Fruit fly (Drosophila melanogaster) whole organism, embryonic: ENCODE data around the gene VhaM9.7-b.

ENCODE experiments used
- Adf1 ChIP-seq: fragments of 200-800 bp; sonication (Bioruptor generic); IDR thresholded peaks from 2 replicates; pipeline ENCODE4 v1.3.6; 2022; ENCODE audit warnings: missing biosample characterization, missing genetic modification characterization
- CG12219 ChIP-seq: fragments of 200-800 bp; sonication (Bioruptor generic); optimal IDR thresholded peaks from 3 replicates; lab custom pipeline; 2018; ENCODE audit warnings: missing biosample characterization, mild to moderate bottlenecking, missing genetic modification characterization
- CG14860 ChIP-seq: fragments of 200-800 bp; sonication (Bioruptor generic); IDR thresholded peaks from 3 replicates; pipeline ENCODE4 v1.3.6; 2022; ENCODE audit warnings: missing biosample characterization, missing genetic modification characterization; ENCODE audit not compliant: partially characterized antibody
- CG15073 ChIP-seq: fragments of 200-800 bp; sonication (Bioruptor generic); optimal IDR thresholded peaks from 2 replicates; lab custom pipeline; 2016; ENCODE audit warnings: missing biosample characterization, missing genetic modification characterization
- CG15601 ChIP-seq: fragments of 200-800 bp; sonication (Bioruptor generic); optimal IDR thresholded peaks from 3 replicates; lab custom pipeline; 2019; ENCODE audit warnings: missing biosample characterization, mild to moderate bottlenecking, missing genetic modification characterization, moderate library complexity
- CG1647 ChIP-seq: fragments of 200-800 bp; sonication (Bioruptor generic); optimal IDR thresholded peaks from 3 replicates; lab custom pipeline; 2016; ENCODE audit warnings: missing biosample characterization, missing genetic modification characterization
- CG17328 ChIP-seq: fragments of 200-800 bp; sonication (Bioruptor generic); IDR thresholded peaks from 2 replicates; pipeline ENCODE4 v1.3.6; 2022; ENCODE audit warnings: missing biosample characterization, missing genetic modification characterization
- CG17359 ChIP-seq: fragments of 200-800 bp; sonication (Bioruptor generic); optimal IDR thresholded peaks from 3 replicates; lab custom pipeline; 2018; ENCODE audit warnings: missing biosample characterization, mild to moderate bottlenecking, missing genetic modification characterization, moderate library complexity
- CG1832 ChIP-seq: fragments of 200-800 bp; sonication (Bioruptor generic); optimal IDR thresholded peaks from 2 replicates; lab custom pipeline; 2017; ENCODE audit warnings: missing biosample characterization, mild to moderate bottlenecking, missing genetic modification characterization, inconsistent platforms
- CG18619 ChIP-seq: fragments of 200-800 bp; sonication (Bioruptor generic); optimal IDR thresholded peaks from 3 replicates; lab custom pipeline; 2017; ENCODE audit warnings: missing biosample characterization, mild to moderate bottlenecking, missing genetic modification characterization
- CG2678 ChIP-seq: fragments of 200-800 bp; sonication (Bioruptor generic); optimal IDR thresholded peaks from 3 replicates; lab custom pipeline; 2019; ENCODE audit warnings: missing biosample characterization, mild to moderate bottlenecking, missing genetic modification characterization, moderate library complexity
- CG30403 ChIP-seq: fragments of 200-800 bp; sonication (Bioruptor generic); optimal IDR thresholded peaks from 3 replicates; lab custom pipeline; 2016; ENCODE audit warnings: missing biosample characterization, missing genetic modification characterization
- CG33557 ChIP-seq: fragments of 200-800 bp; sonication (Bioruptor generic); optimal IDR thresholded peaks from 2 replicates; lab custom pipeline; 2019; ENCODE audit warnings: missing biosample characterization, mild to moderate bottlenecking, missing genetic modification characterization, moderate library complexity
- CG5245 ChIP-seq: fragments of 200-800 bp; sonication (Bioruptor generic); optimal IDR thresholded peaks from 3 replicates; lab custom pipeline; 2016; ENCODE audit warnings: missing biosample characterization, missing genetic modification characterization
- CG6175 ChIP-seq: fragments of 200-800 bp; sonication (Bioruptor generic); IDR thresholded peaks from 3 replicates; pipeline ENCODE4 v1.3.6; 2022; ENCODE audit warnings: missing biosample characterization, missing genetic modification characterization
- CG8765 ChIP-seq: fragments of 200-800 bp; sonication (Bioruptor generic); IDR thresholded peaks from 2 replicates; pipeline ENCODE4 v1.3.6; 2022; ENCODE audit warnings: missing biosample characterization, missing genetic modification characterization
- CG9609 ChIP-seq: fragments of 200-800 bp; sonication (Bioruptor generic); optimal IDR thresholded peaks from 3 replicates; lab custom pipeline; 2016; ENCODE audit warnings: missing biosample characterization, missing genetic modification characterization
- Camta ChIP-seq: fragments of 200-800 bp; sonication (Bioruptor generic); optimal IDR thresholded peaks from 2 replicates; lab custom pipeline; 2016; ENCODE audit warnings: missing biosample characterization, missing genetic modification characterization
- Dip3 ChIP-seq: fragments of 200-800 bp; sonication (Bioruptor generic); optimal IDR thresholded peaks from 3 replicates; lab custom pipeline; 2016; ENCODE audit warnings: missing biosample characterization, missing genetic modification characterization
- Elba2 ChIP-seq: fragments of 200-800 bp; sonication (Bioruptor generic); optimal IDR thresholded peaks from 3 replicates; lab custom pipeline; 2016; ENCODE audit warnings: missing biosample characterization, missing genetic modification characterization
- Ets97D ChIP-seq: fragments of 200-800 bp; sonication (Bioruptor generic); optimal IDR thresholded peaks from 3 replicates; lab custom pipeline; 2016; ENCODE audit warnings: missing biosample characterization, missing genetic modification characterization
- Hr3 ChIP-seq: fragments of 200-800 bp; sonication (Bioruptor generic); optimal IDR thresholded peaks from 3 replicates; lab custom pipeline; 2016; ENCODE audit warnings: missing biosample characterization, missing genetic modification characterization
- Lpt ChIP-seq: fragments of >200 bp; optimal IDR thresholded peaks from 2 replicates; lab custom pipeline; 2018; ENCODE audit warnings: missing biosample characterization, missing genetic modification characterization
- Nf-YB ChIP-seq: fragments of 200-800 bp; sonication (Bioruptor generic); optimal IDR thresholded peaks from 3 replicates; lab custom pipeline; 2019; ENCODE audit warnings: missing biosample characterization, mild to moderate bottlenecking, missing genetic modification characterization, moderate library complexity
- PHDP ChIP-seq: fragments of 200-800 bp; sonication (Bioruptor generic); optimal IDR thresholded peaks from 3 replicates; lab custom pipeline; 2018; ENCODE audit warnings: missing biosample characterization, mild to moderate bottlenecking, missing genetic modification characterization, moderate library complexity
- Rfx ChIP-seq: fragments of 200-800 bp; sonication (Bioruptor generic); IDR thresholded peaks from 2 replicates; pipeline ENCODE4 v1.3.6; 2022; ENCODE audit warnings: missing biosample characterization, missing genetic modification characterization
- Scr ChIP-seq: fragments of 200-800 bp; sonication (Bioruptor generic); IDR thresholded peaks from 2 replicates; pipeline ENCODE4 v1.3.6; 2022; ENCODE audit warnings: missing biosample characterization, missing genetic modification characterization; ENCODE audit not compliant: partially characterized antibody
- Sin3A ChIP-seq: fragments of >200 bp; optimal IDR thresholded peaks from 2 replicates; lab custom pipeline; 2018
- Sox100B ChIP-seq: fragments of 200-800 bp; sonication (Bioruptor generic); optimal IDR thresholded peaks from 3 replicates; lab custom pipeline; 2018; ENCODE audit warnings: missing biosample characterization, mild to moderate bottlenecking, missing genetic modification characterization
- Trl ChIP-seq, 3 experiments: fragments of >200 bp in 2 of 3; fragments of 200-800 bp in 1 of 3; sonication (Bioruptor generic) in 1 of 3; optimal IDR thresholded peaks; 2 replicates in 1 of 3; 3 replicates in 2 of 3; lab custom pipeline; 2016 to 2017; ENCODE audit warnings: missing biosample characterization in 1 of 3, missing genetic modification characterization in 1 of 3
- aop ChIP-seq: fragments of 200-800 bp; sonication (Bioruptor generic); IDR thresholded peaks from 2 replicates; pipeline ENCODE4 v1.3.6; 2022; ENCODE audit warnings: missing biosample characterization, missing genetic modification characterization
- ash1 ChIP-seq: fragments of 200-800 bp; sonication (Bioruptor generic); optimal IDR thresholded peaks from 2 replicates; lab custom pipeline; 2018; ENCODE audit warnings: missing biosample characterization, mild to moderate bottlenecking, missing genetic modification characterization
- az2 ChIP-seq: fragments of 200-800 bp; sonication (Bioruptor generic); optimal IDR thresholded peaks from 3 replicates; lab custom pipeline; 2016; ENCODE audit warnings: missing biosample characterization, missing genetic modification characterization
- bsh ChIP-seq, 2 experiments: fragments of 200-800 bp; sonication (Bioruptor generic); optimal IDR thresholded peaks; 2 replicates each; lab custom pipeline; 2017 to 2018; ENCODE audit warnings: mild to moderate bottlenecking in 2 of 2, missing biosample characterization in 2 of 2, missing genetic modification characterization in 2 of 2, moderate library complexity in 1 of 2
- chinmo ChIP-seq: fragments of 200-800 bp; sonication (Bioruptor generic); IDR thresholded peaks from 4 replicates; pipeline ENCODE4 v1.3.6; 2022; ENCODE audit warnings: missing biosample characterization, missing genetic modification characterization; ENCODE audit not compliant: partially characterized antibody
- dati ChIP-seq: fragments of 200-800 bp; sonication (Bioruptor generic); IDR thresholded peaks from 2 replicates; pipeline ENCODE4 v1.3.6; 2022; ENCODE audit warnings: missing biosample characterization, missing genetic modification characterization
- gcm ChIP-seq: fragments of 200-800 bp; sonication (Bioruptor generic); optimal IDR thresholded peaks from 2 replicates; lab custom pipeline; 2019; ENCODE audit warnings: missing biosample characterization, mild to moderate bottlenecking, missing genetic modification characterization, moderate library complexity
- nau ChIP-seq: fragments of 200-800 bp; sonication (Bioruptor generic); optimal IDR thresholded peaks from 3 replicates; lab custom pipeline; 2017; ENCODE audit warnings: missing biosample characterization, mild to moderate bottlenecking, missing genetic modification characterization, missing genetic modification reagents
- nmo ChIP-seq: fragments of 200-800 bp; sonication (Bioruptor generic); optimal IDR thresholded peaks from 2 replicates; lab custom pipeline; 2018; ENCODE audit warnings: missing biosample characterization, mild to moderate bottlenecking, missing genetic modification characterization, moderate library complexity
- peb ChIP-seq: fragments of 200-800 bp; sonication (Bioruptor generic); IDR thresholded peaks from 2 replicates; pipeline ENCODE4 v1.3.6; 2022; ENCODE audit warnings: missing biosample characterization, missing genetic modification characterization
- pita ChIP-seq: fragments of 200-800 bp; sonication (Bioruptor generic); optimal IDR thresholded peaks from 2 replicates; lab custom pipeline; 2017; ENCODE audit warnings: missing biosample characterization, mild to moderate bottlenecking, missing genetic modification characterization
- pzg ChIP-seq: fragments of 200-800 bp; sonication (Bioruptor generic); optimal IDR thresholded peaks from 3 replicates; lab custom pipeline; 2018; ENCODE audit warnings: missing biosample characterization, mild to moderate bottlenecking, missing genetic modification characterization, moderate library complexity
- row ChIP-seq: fragments of 200-800 bp; sonication (Bioruptor generic); IDR thresholded peaks from 3 replicates; pipeline ENCODE4 v1.3.6; 2022; ENCODE audit warnings: missing biosample characterization, missing genetic modification characterization
- sd ChIP-seq: fragments of 200-800 bp; sonication (Bioruptor generic); optimal IDR thresholded peaks from 3 replicates; lab custom pipeline; 2018; ENCODE audit warnings: missing biosample characterization, mild to moderate bottlenecking, missing genetic modification characterization, moderate library complexity
- so ChIP-seq: fragments of 200-800 bp; sonication (Bioruptor generic); IDR thresholded peaks from 3 replicates; pipeline ENCODE4 v1.3.6; 2022; ENCODE audit warnings: missing biosample characterization, missing genetic modification characterization
- tup ChIP-seq: fragments of 200-800 bp; sonication (Bioruptor generic); optimal IDR thresholded peaks from 2 replicates; lab custom pipeline; 2016; ENCODE audit warnings: missing biosample characterization, mild to moderate bottlenecking, missing genetic modification characterization, moderate library complexity
- tx ChIP-seq: fragments of 200-800 bp; sonication (Bioruptor generic); optimal IDR thresholded peaks from 2 replicates; lab custom pipeline; 2016; ENCODE audit warnings: missing biosample characterization, missing genetic modification characterization
- unpg ChIP-seq: fragments of 200-800 bp; sonication (Bioruptor generic); optimal IDR thresholded peaks from 3 replicates; lab custom pipeline; 2018; ENCODE audit warnings: missing biosample characterization, mild to moderate bottlenecking, missing genetic modification characterization, moderate library complexity

The VhaM9.7-b gene

dm6 chr3L:21515823-21516715 is 23.6 kb upstream of the VhaM9.7-b start, which contains the start of the genes SAK and Cdk12 (continued):
- TF ChIP-seq Dip3 (GFP tag; lab: Kevin White, UChicago) (peak; percentile 71), tup (GFP tag; lab: Kevin White, UChicago) (peak; percentile 77), CG8765 (peak; percentile 67), ash1 (GFP tag; lab: Kevin White, UChicago) (no peak), CG17359 (tag; lab: Kevin White, UChicago) (peak; percentile 81), Elba2 (peak; percentile 77), Adf1 (peak; percentile 55), sd (peak; percentile 43), CG33557 (GFP tag; lab: Kevin White, UChicago) (peak; percentile 85), unpg (peak; percentile 81), CG15601 (tag; lab: Kevin White, UChicago) (peak; percentile 82), gcm (GFP tag; lab: Kevin White, UChicago) (peak; percentile 76), az2 (GFP tag; lab: Kevin White, UChicago) (peak; percentile 86), CG9609 (GFP tag; lab: Kevin White, UChicago) (peak; percentile 50), CG17328 (GFP tag; lab: Robert Waterston, UW) (peak; percentile 74), CG2678 (tag; lab: Kevin White, UChicago) (peak; percentile 90), CG14860 (GFP tag; lab: Robert Waterston, UW) (0 out of 3 replicates have a peak, but pooled peaks have one; percentile 38), pita (GFP tag; lab: Kevin White, UChicago) (no peak), row (peak; percentile 96), CG5245 (peak; percentile 54), CG18619 (GFP tag; lab: Kevin White, UChicago) (peak; percentile 87), chinmo (peak; percentile 71; the same call in 1 of the 4 replicates), dati (GFP tag; lab: Robert Waterston, UW) (peak; percentile 45; the same call in 1 of the 2 replicates), CG6175 (GFP tag; lab: Robert Waterston, UW) (peak; percentile 53), CG15073 (GFP tag; lab: Kevin White, UChicago) (peak; percentile 59), Rfx (GFP tag; lab: Robert Waterston, UW) (peak; percentile 84), Sin3A (no peak), pzg (peak; percentile 40), aop (GFP tag; lab: Robert Waterston, UW) (peak; percentile 47; the same call in 1 of the 2 replicates), tx (peak; percentile 49), Lpt (GFP tag; lab: Kevin White, UChicago) (no peak), CG1832 (GFP tag; lab: Kevin White, UChicago) (no peak), CG12219 (GFP tag; lab: Kevin White, UChicago) (peak; percentile 58), PHDP (tag; lab: Kevin White, UChicago) (peak; percentile 85), Scr (GFP tag; lab: Robert Waterston, UW) (peak; percentile 60), CG1647 (peak; percentile 30), peb (GFP tag; lab: Robert Waterston, UW) (peak; percentile 33), Camta (GFP tag; lab: Kevin White, UChicago) (peak; percentile 48), Hr3 (peak; percentile 91), nau (no peak), CG30403 (GFP tag; lab: Kevin White, UChicago) (peak; percentile 92), Trl (optimal IDR thresholded peaks at IDR 0.05; lab: Kevin White, UChicago) (no peak), Trl (GFP tag; optimal IDR thresholded peaks at IDR 0.05; lab: Kevin White, UChicago) (peak; percentile 49), Sox100B (GFP tag; lab: Kevin White, UChicago) (peak; percentile 89), Ets97D (GFP tag; lab: Kevin White, UChicago) (peak; percentile 58), bsh (GFP tag; optimal IDR thresholded peaks at IDR 0.05; lab: Kevin White, UChicago) (peak; percentile 17 to 83), Nf-YB (GFP tag; lab: Kevin White, UChicago) (peak; percentile 69), so (GFP tag; lab: Robert Waterston, UW) (peak; percentile 87), nmo (GFP tag; lab: Kevin White, UChicago) (peak; percentile 90)
